Worm (Caenorhabditis elegans) whole organism, L4/young adult: ENCODE measurements around the gene age-1.

Source experiments
- W03F9.2 ChIP-seq: fragments of 150-350 bp; optimal IDR thresholded peaks from 2 replicates; lab custom pipeline; 2014; ENCODE audit warnings: missing biosample characterization, missing genetic modification characterization
- dao-5 ChIP-seq: sonication (generic microtip); optimal IDR thresholded peaks from 2 replicates; lab custom pipeline; 2016; ENCODE audit warnings: missing genotype, missing genetic modification characterization, moderate library complexity, missing compliant biosample characterization
- him-1 ChIP-seq: sonication (generic microtip); optimal IDR thresholded peaks from 2 replicates; lab custom pipeline; 2016; ENCODE audit warnings: missing genotype, missing genetic modification reagents, missing genetic modification characterization, missing compliant biosample characterization

Gene age-1

ce11 chrII:11476410-11476809 is 50.4 kb downstream of the age-1 start, which contains the start of gene W02B12.16:
W02B12.16 (minus strand) TSS chrII:11476510.
- TF ChIP-seq dao-5 (tag; lab: Kevin White, UChicago): no peak
- TF ChIP-seq W03F9.2: no peak
- no peak for TF ChIP-seq him-1 (tag; lab: Kevin White, UChicago)

ce11 chrII:11473525-11474181 is 53.2 kb downstream of the age-1 start, which contains the start of the genes metl-1 and W02B12.11:
metl-1 (minus strand) TSS chrII:11473575.
W02B12.11 (plus strand) TSS chrII:11473861.
- TF ChIP-seq him-1 (tag; lab: Kevin White, UChicago) (peak; percentile 38), dao-5 (tag; lab: Kevin White, UChicago) (no peak), W03F9.2 (peak; percentile 85)

- no peak for TF ChIP-seq him-1 (tag; lab: Kevin White, UChicago)
- TF ChIP-seq dao-5 (tag; lab: Kevin White, UChicago): no peak
- no peak for TF ChIP-seq W03F9.2
Measured at ce11 chrII:11472542-11472941, 54.3 kb downstream of the age-1 start.

- TF ChIP-seq dao-5 (tag; lab: Kevin White, UChicago) (no peak), him-1 (tag; lab: Kevin White, UChicago) (no peak), W03F9.2 (no peak)
Measured at ce11 chrII:11471916-11472315, 54.9 kb downstream of the age-1 start, which contains the start of gene mfn-1. mfn-1 (minus strand) TSS chrII:11472016.

ce11 chrII:11469574-11470108 is 57.2 kb downstream of the age-1 start, which contains the start of gene cisd-1:
cisd-1 (minus strand) TSS chrII:11469624.
- TF ChIP-seq W03F9.2 (no peak), dao-5 (tag; lab: Kevin White, UChicago) (no peak), him-1 (tag; lab: Kevin White, UChicago) (no peak)
